Worm (Caenorhabditis elegans): ENCODE data around the gene R05G6.10.

DNA sequence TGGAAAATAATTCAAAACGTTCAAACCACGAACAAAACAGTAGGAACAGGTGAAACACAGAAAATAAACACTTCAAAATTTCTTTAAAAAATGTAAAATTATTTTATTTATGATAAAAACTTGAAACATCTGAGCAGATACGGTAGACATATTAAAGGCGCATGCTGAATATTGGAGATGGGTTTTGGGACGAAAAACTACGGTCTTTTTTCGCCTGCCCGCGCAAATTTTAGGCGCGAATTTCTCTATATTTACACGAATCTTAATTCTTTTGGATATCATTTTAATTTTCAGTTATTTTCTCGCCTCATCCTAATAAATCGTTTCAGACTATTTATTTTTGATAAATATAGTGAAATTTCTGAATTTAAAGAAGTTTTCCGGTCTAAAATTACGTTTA, 64.6 kb downstream of the R05G6.10 start:
- TF ChIP-seq mab-5 (tag; optimal IDR thresholded peaks at IDR 0.05) (no peak), snpc-4 (tag; optimal IDR thresholded peaks at IDR 0.05) (no peak), blmp-1 (tag; optimal IDR thresholded peaks at IDR 0.05) (no peak), ham-2 (GFP tag; optimal IDR thresholded peaks at IDR 0.05) (no peak), elt-3 (tag; optimal IDR thresholded peaks at IDR 0.05) (no peak), unc-62 (GFP tag; optimal IDR thresholded peaks at IDR 0.05) (no peak), lsy-2 (tag; optimal IDR thresholded peaks at IDR 0.05) (no peak), zip-8 (tag; optimal IDR thresholded peaks at IDR 0.05) (no peak), ceh-83 (GFP tag; optimal IDR thresholded peaks at IDR 0.05) (no peak), nhr-12 (tag; optimal IDR thresholded peaks at IDR 0.05) (no peak), ztf-11 (tag; optimal IDR thresholded peaks at IDR 0.05) (no peak), sptf-1 (tag; optimal IDR thresholded peaks at IDR 0.05) (no peak), M03D4.4 (tag; optimal IDR thresholded peaks at IDR 0.05) (no peak), unc-39 (tag; optimal IDR thresholded peaks at IDR 0.05) (no peak)
